Fruit fly (Drosophila melanogaster) whole organism, embryonic: ENCODE data around the gene RpL35.
A peak's percentile ranks its signal among the peaks of the same experiment; 100 is the strongest.

Source experiments
- Bteb2 ChIP-seq: fragments of 200-800 bp; sonication (Bioruptor generic); optimal IDR thresholded peaks from 2 replicates; lab custom pipeline; 2016; ENCODE audit warnings: missing biosample characterization, missing genetic modification characterization
- CG11504 ChIP-seq: fragments of 200-800 bp; sonication (Bioruptor generic); optimal IDR thresholded peaks from 3 replicates; lab custom pipeline; 2019; ENCODE audit warnings: missing biosample characterization, mild to moderate bottlenecking, missing genetic modification characterization, moderate library complexity
- CG11560 ChIP-seq: fragments of 200-800 bp; sonication (Bioruptor generic); IDR thresholded peaks from 3 replicates; pipeline ENCODE4 v1.3.6; 2022; ENCODE audit warnings: missing biosample characterization, missing genetic modification characterization
- CG12769 ChIP-seq: fragments of 200-800 bp; sonication (Bioruptor generic); optimal IDR thresholded peaks from 2 replicates; lab custom pipeline; 2019; ENCODE audit warnings: missing biosample characterization, mild to moderate bottlenecking, missing genetic modification characterization, moderate library complexity
- CG13894 ChIP-seq: fragments of 200-800 bp; sonication (Bioruptor generic); optimal IDR thresholded peaks from 3 replicates; lab custom pipeline; 2018; ENCODE audit warnings: missing biosample characterization, mild to moderate bottlenecking, missing genetic modification characterization, moderate library complexity
- CG14441 ChIP-seq: fragments of 200-800 bp; sonication (Bioruptor generic); IDR thresholded peaks from 2 replicates; pipeline ENCODE4 v1.3.6; 2022; ENCODE audit warnings: missing biosample characterization, missing genetic modification characterization
- CG15514 ChIP-seq: fragments of 200-800 bp; sonication (Bioruptor generic); optimal IDR thresholded peaks from 3 replicates; lab custom pipeline; 2017; ENCODE audit warnings: missing biosample characterization, missing genetic modification characterization, mild to moderate bottlenecking, moderate library complexity, missing genetic modification reagents
- CG17186 ChIP-seq: fragments of 200-800 bp; sonication (Bioruptor generic); optimal IDR thresholded peaks from 3 replicates; lab custom pipeline; 2017; ENCODE audit warnings: missing biosample characterization, missing genetic modification reagents, missing genetic modification characterization
- CG17568 ChIP-seq: fragments of 200-800 bp; sonication (Bioruptor generic); optimal IDR thresholded peaks from 2 replicates; lab custom pipeline; 2018; ENCODE audit warnings: missing biosample characterization, mild to moderate bottlenecking, missing genetic modification characterization, moderate library complexity
- CG2116 ChIP-seq: fragments of 200-800 bp; sonication (Bioruptor generic); optimal IDR thresholded peaks from 3 replicates; lab custom pipeline; 2018; ENCODE audit warnings: missing biosample characterization, mild to moderate bottlenecking, missing genetic modification characterization
- CG3838 ChIP-seq: fragments of 200-800 bp; sonication (Bioruptor generic); optimal IDR thresholded peaks from 3 replicates; lab custom pipeline; 2016; ENCODE audit warnings: missing biosample characterization, missing genetic modification characterization
- CG3847 ChIP-seq: fragments of 200-800 bp; sonication (Bioruptor generic); IDR thresholded peaks from 2 replicates; pipeline ENCODE4 v1.3.6; 2022; ENCODE audit warnings: missing biosample characterization, missing genetic modification characterization
- CG5180 ChIP-seq: fragments of 200-800 bp; sonication (Bioruptor generic); optimal IDR thresholded peaks from 3 replicates; lab custom pipeline; 2017; ENCODE audit warnings: missing biosample characterization, missing genetic modification characterization, mild to moderate bottlenecking, moderate library complexity, missing genetic modification reagents
- CG6272 ChIP-seq: fragments of 200-800 bp; sonication (Bioruptor generic); IDR thresholded peaks from 2 replicates; pipeline ENCODE4 v1.3.6; 2022; ENCODE audit warnings: missing biosample characterization, missing genetic modification characterization
- CG6689 ChIP-seq: fragments of 200-800 bp; sonication (Bioruptor generic); IDR thresholded peaks from 2 replicates; pipeline ENCODE4 v1.3.6; 2022; ENCODE audit warnings: missing biosample characterization, missing genetic modification characterization
- CG8478 ChIP-seq: fragments of >200 bp; optimal IDR thresholded peaks from 2 replicates; lab custom pipeline; 2018
- CG9609 ChIP-seq: fragments of 200-800 bp; sonication (Bioruptor generic); optimal IDR thresholded peaks from 3 replicates; lab custom pipeline; 2016; ENCODE audit warnings: missing biosample characterization, missing genetic modification characterization
- CG9817 ChIP-seq: fragments of 200-800 bp; sonication (Bioruptor generic); optimal IDR thresholded peaks from 2 replicates; lab custom pipeline; 2018; ENCODE audit warnings: missing biosample characterization, mild to moderate bottlenecking, missing genetic modification characterization, moderate library complexity
- D19A ChIP-seq: fragments of 200-800 bp; optimal IDR thresholded peaks from 3 replicates; lab custom pipeline; 2019; ENCODE audit warnings: missing biosample characterization, mild to moderate bottlenecking, missing genetic modification characterization, moderate library complexity
- Dp ChIP-seq: fragments of 200-800 bp; sonication (Bioruptor generic); optimal IDR thresholded peaks from 2 replicates; lab custom pipeline; 2018; ENCODE audit warnings: missing biosample characterization, mild to moderate bottlenecking, missing genetic modification characterization, moderate library complexity
- Fer3 ChIP-seq: fragments of 200-800 bp; sonication (Bioruptor generic); optimal IDR thresholded peaks from 2 replicates; lab custom pipeline; 2018; ENCODE audit warnings: missing biosample characterization, mild to moderate bottlenecking, missing genetic modification characterization, moderate library complexity
- Gug ChIP-seq: fragments of 200-800 bp; sonication (Bioruptor generic); IDR thresholded peaks from 4 replicates; pipeline ENCODE4 v1.3.6; 2022; ENCODE audit warnings: missing biosample characterization, missing genetic modification characterization
- Hand ChIP-seq: fragments of 200-800 bp; sonication (Bioruptor generic); optimal IDR thresholded peaks from 2 replicates; lab custom pipeline; 2017; ENCODE audit warnings: mild to moderate bottlenecking, missing biosample characterization, missing genetic modification reagents, missing genetic modification characterization
- MESR4 ChIP-seq: fragments of 200-800 bp; sonication (Bioruptor generic); optimal IDR thresholded peaks from 2 replicates; lab custom pipeline; 2018; ENCODE audit warnings: missing biosample characterization, mild to moderate bottlenecking, missing genetic modification characterization, moderate library complexity
- Mes4 ChIP-seq: fragments of 200-800 bp; sonication (Bioruptor generic); optimal IDR thresholded peaks from 2 replicates; lab custom pipeline; 2016; ENCODE audit warnings: missing biosample characterization, missing genetic modification characterization
- Nf-YC ChIP-seq: fragments of 200-800 bp; optimal IDR thresholded peaks from 3 replicates; lab custom pipeline; 2019; ENCODE audit warnings: missing biosample characterization, mild to moderate bottlenecking, missing genetic modification characterization, moderate library complexity
- Oaz ChIP-seq: fragments of 200-800 bp; sonication (Bioruptor generic); IDR thresholded peaks from 2 replicates; pipeline ENCODE4 v1.3.6; 2022; ENCODE audit warnings: missing biosample characterization, missing genetic modification characterization
- Usf ChIP-seq: fragments of 200-800 bp; sonication (Bioruptor generic); optimal IDR thresholded peaks from 2 replicates; lab custom pipeline; 2017; ENCODE audit warnings: missing genotype, missing biosample characterization, missing genetic modification characterization
- bbx ChIP-seq: fragments of 200-800 bp; sonication (Bioruptor generic); IDR thresholded peaks from 2 replicates; pipeline ENCODE4 v1.3.6; 2022; ENCODE audit warnings: missing biosample characterization, missing genetic modification characterization; ENCODE audit not compliant: partially characterized antibody
- bigmax ChIP-seq: fragments of 200-800 bp; sonication (Bioruptor generic); optimal IDR thresholded peaks from 2 replicates; lab custom pipeline; 2018; ENCODE audit warnings: missing biosample characterization, mild to moderate bottlenecking, missing genetic modification characterization
- bowl ChIP-seq: fragments of 200-800 bp; sonication (Bioruptor generic); IDR thresholded peaks from 2 replicates; pipeline ENCODE4 v1.3.6; 2022; ENCODE audit warnings: missing biosample characterization, missing genetic modification characterization
- cas ChIP-seq: fragments of 200-800 bp; sonication (Bioruptor generic); IDR thresholded peaks from 2 replicates; pipeline ENCODE4 v1.3.6; 2022; ENCODE audit warnings: missing biosample characterization, missing genetic modification characterization
- croc ChIP-seq: fragments of 200-800 bp; sonication (Bioruptor generic); conservative IDR thresholded peaks from 3 replicates; pipeline ENCODE4 v1.3.6; 2022; ENCODE audit warnings: missing biosample characterization, missing genetic modification characterization
- crol ChIP-seq: fragments of 200-800 bp; sonication (Bioruptor generic); IDR thresholded peaks from 2 replicates; pipeline ENCODE4 v1.3.6; 2022; ENCODE audit warnings: missing biosample characterization, missing genetic modification characterization
- dmrt99B ChIP-seq: fragments of 200-800 bp; sonication (Bioruptor generic); optimal IDR thresholded peaks from 2 replicates; lab custom pipeline; 2018; ENCODE audit warnings: missing biosample characterization, mild to moderate bottlenecking, missing genetic modification characterization, moderate library complexity
- ftz-f1 ChIP-seq: fragments of 200-800 bp; sonication (Bioruptor generic); optimal IDR thresholded peaks from 2 replicates; lab custom pipeline; 2016; ENCODE audit warnings: missing biosample characterization, missing genetic modification characterization
- gce ChIP-seq: fragments of 200-800 bp; sonication (Bioruptor generic); IDR thresholded peaks from 3 replicates; pipeline ENCODE4 v1.3.6; 2022; ENCODE audit warnings: missing biosample characterization, missing genetic modification characterization
- gfzf ChIP-seq: fragments of 200-800 bp; sonication (Bioruptor generic); optimal IDR thresholded peaks from 2 replicates; lab custom pipeline; 2016; ENCODE audit warnings: missing biosample characterization, mild to moderate bottlenecking, missing genetic modification characterization, moderate library complexity
- gro ChIP-seq: fragments of 200-800 bp; sonication (Bioruptor generic); optimal IDR thresholded peaks from 2 replicates; lab custom pipeline; 2016; ENCODE audit warnings: missing biosample characterization, missing genetic modification characterization
- gsb-n ChIP-seq: fragments of 200-800 bp; sonication (Bioruptor generic); optimal IDR thresholded peaks from 3 replicates; lab custom pipeline; 2018; ENCODE audit warnings: missing biosample characterization, mild to moderate bottlenecking, missing genetic modification characterization
- ind ChIP-seq: fragments of 200-800 bp; sonication (Bioruptor generic); optimal IDR thresholded peaks from 3 replicates; lab custom pipeline; 2016; ENCODE audit warnings: missing biosample characterization, missing genetic modification characterization
- knrl ChIP-seq: fragments of 200-800 bp; sonication (Bioruptor generic); IDR thresholded peaks from 3 replicates; pipeline ENCODE4 v1.3.6; 2022; ENCODE audit warnings: missing biosample characterization, missing genetic modification characterization; ENCODE audit not compliant: partially characterized antibody
- pum ChIP-seq: fragments of 200-800 bp; sonication (Bioruptor generic); optimal IDR thresholded peaks from 2 replicates; lab custom pipeline; 2016; ENCODE audit warnings: missing biosample characterization, missing genetic modification characterization
- row ChIP-seq: fragments of 200-800 bp; sonication (Bioruptor generic); IDR thresholded peaks from 3 replicates; pipeline ENCODE4 v1.3.6; 2022; ENCODE audit warnings: missing biosample characterization, missing genetic modification characterization
- sens-2 ChIP-seq: fragments of 200-800 bp; sonication (Bioruptor generic); IDR thresholded peaks from 2 replicates; pipeline ENCODE4 v1.3.6; 2022; ENCODE audit warnings: missing biosample characterization, missing genetic modification characterization
- slbo ChIP-seq: fragments of 200-800 bp; sonication (Bioruptor generic); IDR thresholded peaks from 2 replicates; pipeline ENCODE4 v1.3.6; 2022; ENCODE audit warnings: missing biosample characterization, missing genetic modification characterization
- ssp ChIP-seq: fragments of 200-800 bp; sonication (Bioruptor generic); IDR thresholded peaks from 2 replicates; pipeline ENCODE4 v1.3.6; 2022; ENCODE audit warnings: missing biosample characterization, missing genetic modification characterization
- stwl ChIP-seq: fragments of 200-800 bp; sonication (Bioruptor generic); optimal IDR thresholded peaks from 3 replicates; lab custom pipeline; 2018; ENCODE audit warnings: missing biosample characterization, mild to moderate bottlenecking, missing genetic modification characterization, moderate library complexity
- trem ChIP-seq: fragments of 200-800 bp; optimal IDR thresholded peaks from 3 replicates; lab custom pipeline; 2019; ENCODE audit warnings: missing biosample characterization, mild to moderate bottlenecking, missing genetic modification characterization, moderate library complexity
- tup ChIP-seq: fragments of 200-800 bp; sonication (Bioruptor generic); optimal IDR thresholded peaks from 2 replicates; lab custom pipeline; 2016; ENCODE audit warnings: missing biosample characterization, mild to moderate bottlenecking, missing genetic modification characterization, moderate library complexity

Gene RpL35

dm6 chrX:5672243-5673051 lies at the start of gene RpL35 (continued):
- TF ChIP-seq gce (GFP tag; lab: Robert Waterston, UW), result no peak
- TF ChIP-seq Bteb2 (GFP tag; lab: Kevin White, UChicago), result peak; percentile 23
- TF ChIP-seq Nf-YC (tag; lab: Kevin White, UChicago), result peak; percentile 30
- TF ChIP-seq tup (GFP tag; lab: Kevin White, UChicago), result no peak
- peak; percentile 80 for TF ChIP-seq CG17186 (GFP tag; lab: Kevin White, UChicago)
- TF ChIP-seq Hand, result peak; percentile 49
- no peak for TF ChIP-seq bowl (GFP tag; lab: Robert Waterston, UW)
- TF ChIP-seq CG11504, result no peak
- no peak for TF ChIP-seq Usf (GFP tag; lab: Kevin White, UChicago)
- TF ChIP-seq CG3847 (GFP tag; lab: Robert Waterston, UW), result no peak
- no peak for TF ChIP-seq stwl
- peak; percentile 20 for TF ChIP-seq pum (GFP tag; lab: Kevin White, UChicago)
- peak; percentile 40 for TF ChIP-seq CG13894 (tag; lab: Kevin White, UChicago)
- peak; percentile 46 for TF ChIP-seq CG5180 (GFP tag; lab: Kevin White, UChicago)
- TF ChIP-seq row (GFP tag; lab: Robert Waterston, UW), result no peak; the same call in none of the 3 replicates
- TF ChIP-seq CG15514 (GFP tag; lab: Kevin White, UChicago), result peak; percentile 98
- TF ChIP-seq crol (GFP tag; lab: Robert Waterston, UW), result 0 out of 2 replicates have a peak, but pooled peaks have one; percentile 29
- TF ChIP-seq knrl, result peak; percentile 65
- TF ChIP-seq Oaz (GFP tag; lab: Robert Waterston, UW), result no peak
- TF ChIP-seq Gug (GFP tag; lab: Robert Waterston, UW), result peak; percentile 19; the same call in 1 of the 4 replicates
- TF ChIP-seq sens-2 (GFP tag; lab: Robert Waterston, UW), result no peak
- TF ChIP-seq MESR4 (GFP tag; lab: Kevin White, UChicago), result peak; percentile 93
- no peak for TF ChIP-seq croc
- peak; percentile 61 for TF ChIP-seq CG12769
- no peak for TF ChIP-seq ind (GFP tag; lab: Kevin White, UChicago)
- no peak for TF ChIP-seq gro (GFP tag; lab: Kevin White, UChicago)
- no peak for TF ChIP-seq cas
- TF ChIP-seq trem (tag; lab: Kevin White, UChicago), result no peak
- no peak for TF ChIP-seq CG6272
- no peak for TF ChIP-seq CG17568 (GFP tag; lab: Kevin White, UChicago)
- no peak for TF ChIP-seq CG3838
- peak; percentile 45 for TF ChIP-seq CG9609 (GFP tag; lab: Kevin White, UChicago)
- no peak for TF ChIP-seq CG6689
- peak; percentile 77 for TF ChIP-seq bigmax (GFP tag; lab: Kevin White, UChicago)
- TF ChIP-seq Mes4 (GFP tag; lab: Kevin White, UChicago), result peak; percentile 37
- TF ChIP-seq slbo (GFP tag; lab: Robert Waterston, UW), result peak; percentile 23; the same call in 1 of the 2 replicates
- no peak for TF ChIP-seq D19A (tag; lab: Kevin White, UChicago)
- TF ChIP-seq CG8478 (lab: Kevin White, UChicago), result no peak
- no peak for TF ChIP-seq dmrt99B (tag; lab: Kevin White, UChicago)
- no peak for TF ChIP-seq CG14441
- peak; percentile 55 for TF ChIP-seq CG2116
- peak; percentile 59 for TF ChIP-seq gfzf (GFP tag; lab: Kevin White, UChicago)
- peak; percentile 45 for TF ChIP-seq Fer3 (tag; lab: Kevin White, UChicago)
- TF ChIP-seq bbx (GFP tag; lab: Robert Waterston, UW), result no peak; the same call in 1 of the 2 replicates
- no peak for TF ChIP-seq CG9817
- peak; percentile 25 for TF ChIP-seq gsb-n (tag; lab: Kevin White, UChicago)
- no peak for TF ChIP-seq ssp (GFP tag; lab: Robert Waterston, UW)
- TF ChIP-seq ftz-f1 (GFP tag; lab: Kevin White, UChicago), result no peak
- TF ChIP-seq Dp (GFP tag; lab: Kevin White, UChicago), result no peak
- no peak for TF ChIP-seq CG11560 (tag; lab: Robert Waterston, UW)
